Worm (Caenorhabditis elegans) whole organism, young adult: ENCODE measurements around the gene F52G3.8.

Experiments
- B0035.1 ChIP-seq: sonication (generic microtip); optimal IDR thresholded peaks from 2 replicates; lab custom pipeline; 2016; ENCODE audit warnings: missing genetic modification characterization, mild to moderate bottlenecking, missing compliant biosample characterization, missing genotype, missing genetic modification reagents
- B0336.3 ChIP-seq: fragments of 200-800 bp; sonication (Bioruptor generic); IDR thresholded peaks from 2 replicates; pipeline ENCODE4 v1.3.6; 2022; ENCODE audit warnings: missing genetic modification characterization, missing compliant biosample characterization
- C17E4.6 ChIP-seq: fragments of 200-800 bp; sonication (Bioruptor generic); IDR thresholded peaks from 2 replicates; pipeline ENCODE4 v1.3.6; 2022; ENCODE audit warnings: missing genetic modification reagents, missing genetic modification characterization, missing compliant biosample characterization
- D2030.7 ChIP-seq: fragments of 200-800 bp; sonication (Bioruptor generic); IDR thresholded peaks from 2 replicates; pipeline ENCODE4 v1.3.6; 2022; ENCODE audit warnings: missing genetic modification reagents, missing genetic modification characterization, missing compliant biosample characterization
- F39B2.1 ChIP-seq: fragments of 200-800 bp; sonication (Bioruptor generic); IDR thresholded peaks from 2 replicates; pipeline ENCODE4 v1.3.6; 2022; ENCODE audit warnings: missing genetic modification reagents, missing genetic modification characterization, missing compliant biosample characterization
- F57C9.4 ChIP-seq: sonication (generic microtip); optimal IDR thresholded peaks from 2 replicates; lab custom pipeline; 2017; ENCODE audit warnings: mild to moderate bottlenecking, missing genetic modification characterization, missing compliant biosample characterization
- T26A5.8 ChIP-seq: sonication (generic microtip); optimal IDR thresholded peaks from 2 replicates; lab custom pipeline; 2016; ENCODE audit warnings: missing genetic modification characterization, missing compliant biosample characterization
- Y53F4B.3 ChIP-seq: fragments of 200-800 bp; sonication (Bioruptor generic); IDR thresholded peaks from 2 replicates; pipeline ENCODE4 v1.3.6; 2022; ENCODE audit warnings: missing genetic modification reagents, missing genetic modification characterization, missing compliant biosample characterization
- ZK185.1 ChIP-seq: sonication (generic microtip); optimal IDR thresholded peaks from 2 replicates; lab custom pipeline; 2016; ENCODE audit warnings: mild to moderate bottlenecking, missing genetic modification characterization, missing compliant biosample characterization; ENCODE audit not compliant: poor library complexity, severe bottlenecking
- cebp-1 ChIP-seq, 2 experiments: fragments of 200-800 bp in 1 of 2; sonication (Bioruptor generic) in 1 of 2; sonication (generic microtip) in 1 of 2; IDR thresholded peaks in 1 of 2; optimal IDR thresholded peaks in 1 of 2; 2 replicates each; pipeline versions ENCODE4 v1.3.6 to Lab custom; 2017 to 2022; ENCODE audit warnings: missing compliant biosample characterization in 2 of 2, missing genetic modification characterization in 2 of 2, mild to moderate bottlenecking in 1 of 2, missing genetic modification reagents in 1 of 2, moderate library complexity in 1 of 2
- cebp-2 ChIP-seq: fragments of 200-800 bp; sonication (Bioruptor generic); IDR thresholded peaks from 2 replicates; pipeline ENCODE4 v1.3.6; 2022; ENCODE audit warnings: missing genetic modification characterization, missing compliant biosample characterization
- ceh-40 ChIP-seq: fragments of 200-800 bp; sonication (Bioruptor generic); IDR thresholded peaks from 2 replicates; pipeline ENCODE4 v1.3.6; 2022; ENCODE audit warnings: missing genetic modification characterization, missing compliant biosample characterization
- ceh-79 ChIP-seq: sonication (generic microtip); optimal IDR thresholded peaks from 2 replicates; lab custom pipeline; 2017; ENCODE audit warnings: mild to moderate bottlenecking, missing genetic modification characterization, missing compliant biosample characterization
- dpl-1 ChIP-seq: fragments of 150-350 bp; optimal IDR thresholded peaks from 2 replicates; lab custom pipeline; 2014; ENCODE audit warnings: missing biosample characterization, missing genetic modification reagents, missing genetic modification characterization
- egl-18 ChIP-seq: fragments of 200-800 bp; sonication (Bioruptor generic); IDR thresholded peaks from 2 replicates; pipeline ENCODE4 v1.3.6; 2022; ENCODE audit warnings: missing genetic modification reagents, missing genetic modification characterization, missing compliant biosample characterization
- egl-44 ChIP-seq: fragments of 200-800 bp; sonication (Bioruptor generic); IDR thresholded peaks from 2 replicates; pipeline ENCODE4 v1.3.6; 2022; ENCODE audit warnings: missing genetic modification reagents, missing genetic modification characterization, missing compliant biosample characterization
- egrh-3 ChIP-seq: fragments of 200-800 bp; sonication (Bioruptor generic); IDR thresholded peaks from 2 replicates; pipeline ENCODE4 v1.3.6; 2022; ENCODE audit warnings: missing genetic modification reagents, missing genetic modification characterization, missing compliant biosample characterization
- ekl-4 ChIP-seq: fragments of 200-800 bp; sonication (Bioruptor generic); IDR thresholded peaks from 2 replicates; pipeline ENCODE4 v1.3.6; 2022; ENCODE audit warnings: missing genetic modification reagents, missing genetic modification characterization, missing compliant biosample characterization
- hlh-12 ChIP-seq: sonication (generic microtip); optimal IDR thresholded peaks from 2 replicates; lab custom pipeline; 2016; ENCODE audit warnings: missing genetic modification characterization, missing compliant biosample characterization
- hrde-1 ChIP-seq: sonication (generic microtip); optimal IDR thresholded peaks from 2 replicates; lab custom pipeline; 2016; ENCODE audit warnings: missing genetic modification characterization, mild to moderate bottlenecking, missing compliant biosample characterization, moderate library complexity, missing genotype, missing genetic modification reagents, borderline replicate concordance
- lag-1 ChIP-seq: fragments of 200-800 bp; sonication (Bioruptor generic); IDR thresholded peaks from 2 replicates; pipeline ENCODE4 v1.3.6; 2022; ENCODE audit warnings: missing genetic modification reagents, missing genetic modification characterization, missing compliant biosample characterization
- lir-1 ChIP-seq: fragments of 200-800 bp; sonication (Bioruptor generic); conservative IDR thresholded peaks from 2 replicates; pipeline ENCODE4 v1.3.6; 2022; ENCODE audit warnings: missing genetic modification reagents, missing genetic modification characterization, missing compliant biosample characterization
- lsy-27 ChIP-seq: sonication (generic microtip); optimal IDR thresholded peaks from 2 replicates; lab custom pipeline; 2017; ENCODE audit warnings: missing genetic modification characterization, mild to moderate bottlenecking, missing compliant biosample characterization, antibody characterized with exemption, missing genotype, borderline replicate concordance; ENCODE audit not compliant: insufficient read depth
- mxl-1 ChIP-seq: sonication (generic microtip); optimal IDR thresholded peaks from 2 replicates; lab custom pipeline; 2016; ENCODE audit warnings: missing genetic modification characterization, missing compliant biosample characterization
- nhr-80 ChIP-seq: sonication (generic microtip); optimal IDR thresholded peaks from 2 replicates; lab custom pipeline; 2016; ENCODE audit warnings: missing genetic modification characterization, missing compliant biosample characterization
- snpc-1.1 ChIP-seq: sonication (generic microtip); optimal IDR thresholded peaks from 2 replicates; lab custom pipeline; 2017; ENCODE audit warnings: missing genetic modification characterization, mild to moderate bottlenecking, missing compliant biosample characterization, antibody characterized with exemption, moderate library complexity, missing genotype, missing genetic modification reagents; ENCODE audit not compliant: insufficient read depth
- tbp1 ChIP-seq: fragments of 200-800 bp; sonication (Bioruptor generic); optimal IDR thresholded peaks from 2 replicates; lab custom pipeline; 2018; ENCODE audit warnings: mild to moderate bottlenecking, missing genetic modification characterization, missing compliant biosample characterization
- unc-62 ChIP-seq: fragments of 150-350 bp; optimal IDR thresholded peaks from 2 replicates; lab custom pipeline; 2014; ENCODE audit warnings: missing biosample characterization, missing genetic modification reagents, missing genetic modification characterization
- zfh-2 ChIP-seq: fragments of 200-800 bp; sonication (Bioruptor generic); conservative IDR thresholded peaks from 2 replicates; pipeline ENCODE4 v1.3.6; 2022; ENCODE audit warnings: missing genetic modification reagents, missing genetic modification characterization, missing compliant biosample characterization

F52G3.8 gene

DNA sequence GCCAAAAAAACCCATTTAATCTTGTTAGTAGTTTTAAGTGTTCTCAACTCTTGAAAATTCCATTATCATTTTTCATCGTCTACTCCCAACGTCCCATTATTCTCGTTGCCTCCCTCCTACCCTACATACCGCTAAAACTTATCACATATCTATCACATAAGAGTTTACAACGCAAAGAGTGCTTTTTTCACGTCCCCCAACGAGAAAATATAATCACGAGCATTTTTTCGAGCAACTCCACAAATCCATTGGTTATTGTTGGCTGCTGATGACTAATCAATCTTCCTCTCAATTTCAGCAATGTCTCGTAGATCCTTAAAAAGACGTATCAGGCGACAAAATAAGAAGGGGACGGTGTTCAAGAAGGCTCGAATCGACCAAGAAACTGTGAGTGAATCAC is 25.5 kb upstream of the F52G3.8 start, which contains the start of gene mbl-1:
TSS of gene mbl-1 (plus strand) at position 301 of the 400 bp plus-strand sequence.
- TF ChIP-seq cebp-1 (GFP tag; IDR thresholded peaks at IDR 0.05; lab: Robert Waterston, UW) (no peak), cebp-1 (tag; optimal IDR thresholded peaks at IDR 0.05; lab: Kevin White, UChicago) (no peak), ceh-79 (tag; lab: Kevin White, UChicago) (no peak), F39B2.1 (no peak), lir-1 (GFP tag; lab: Robert Waterston, UW) (no peak), T26A5.8 (tag; lab: Kevin White, UChicago) (no peak), unc-62 (GFP tag; lab: Kevin White, UChicago) (no peak), B0336.3 (GFP tag; lab: Robert Waterston, UW) (no peak), F57C9.4 (tag; lab: Kevin White, UChicago) (no peak), zfh-2 (GFP tag; lab: Robert Waterston, UW) (no peak), cebp-2 (GFP tag; lab: Robert Waterston, UW) (no peak), ceh-40 (GFP tag; lab: Robert Waterston, UW) (no peak), Y53F4B.3 (GFP tag; lab: Robert Waterston, UW) (no peak), mxl-1 (tag; lab: Kevin White, UChicago) (no peak), lsy-27 (no peak), B0035.1 (tag; lab: Kevin White, UChicago) (no peak)
- TF ChIP-seq, all 124 proteins: peak for 0

DNA sequence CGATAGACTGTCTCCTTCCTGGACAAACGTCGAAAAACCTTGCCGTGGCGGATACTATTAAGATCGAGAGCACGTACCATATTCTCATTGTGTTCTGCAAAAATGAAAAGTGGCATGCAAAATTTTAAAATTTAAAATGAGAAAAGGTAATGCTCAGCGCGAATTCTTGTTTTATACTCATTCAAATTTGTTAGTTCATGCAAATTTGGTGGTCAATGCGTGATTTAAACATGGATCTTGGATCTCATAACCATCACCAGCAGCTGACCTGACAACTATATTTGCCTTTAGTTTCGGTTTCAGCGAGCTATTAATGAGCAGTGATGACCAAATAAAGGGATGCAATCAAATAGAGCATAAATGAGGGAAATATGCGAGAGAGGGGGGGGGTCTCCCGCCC is 23.3 kb upstream of the F52G3.8 start, which contains the start of gene F52G3.5:
TSS of gene F52G3.5 (minus strand) at position 101 of the 400 bp plus-strand sequence.
- TF ChIP-seq egl-18, result no peak
- TF ChIP-seq dpl-1 (GFP tag; lab: Kevin White, UChicago), result no peak
- no peak for TF ChIP-seq ZK185.1 (tag; lab: Kevin White, UChicago)
- TF ChIP-seq egl-44 (GFP tag; lab: Robert Waterston, UW), result no peak

DNA sequence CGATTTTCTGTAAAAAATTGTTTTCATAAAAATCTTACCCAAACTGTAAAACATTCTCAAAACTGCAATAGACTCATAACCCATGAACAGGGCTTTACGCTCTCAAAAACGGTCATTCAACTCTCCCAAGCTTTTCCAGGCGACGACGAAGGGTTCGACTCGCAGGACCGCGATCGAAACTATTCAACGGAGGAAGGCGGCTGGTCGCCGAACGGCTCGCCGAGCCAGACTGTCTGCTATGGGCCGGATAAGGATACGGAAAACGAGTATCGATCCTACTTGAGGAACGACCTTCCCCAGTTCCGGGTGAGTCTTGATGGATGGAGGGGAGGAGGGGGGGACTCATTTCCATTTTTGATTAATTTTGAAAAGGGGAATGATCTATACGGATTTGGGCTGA is 15.1 kb upstream of the F52G3.8 start:
- TF ChIP-seq ekl-4 (0 out of 2 replicates have a peak, but pooled peaks have one; percentile 35), zfh-2 (GFP tag; lab: Robert Waterston, UW) (peak; percentile 73), hlh-12 (tag; lab: Kevin White, UChicago) (no peak)

DNA sequence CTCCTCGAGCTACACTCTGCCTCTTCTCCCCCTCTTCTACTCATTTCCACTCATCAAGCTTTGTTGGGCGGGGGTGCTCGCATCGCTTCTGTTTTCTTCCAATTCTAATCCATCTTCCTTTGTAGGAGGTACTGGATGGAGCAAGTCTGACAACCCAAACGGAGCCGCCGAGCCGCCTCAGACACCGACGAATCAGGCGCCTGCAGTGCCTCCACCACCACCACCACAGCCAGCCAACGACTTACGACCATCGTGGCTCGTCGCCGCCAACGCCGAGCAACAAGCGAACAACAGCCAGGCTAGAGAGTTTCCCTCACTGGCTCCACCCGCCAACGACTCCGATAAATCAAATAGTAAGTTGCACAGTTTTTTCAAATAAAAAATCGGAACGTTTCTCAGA is 13.1 kb upstream of the F52G3.8 start:
- TF ChIP-seq snpc-1.1 (no peak), tbp1 (GFP tag; lab: Kevin White, UChicago) (no peak), egrh-3 (peak; percentile 56; the same call in 1 of the 2 replicates), lag-1 (GFP tag; lab: Robert Waterston, UW) (no peak), F57C9.4 (tag; lab: Kevin White, UChicago) (no peak), zfh-2 (GFP tag; lab: Robert Waterston, UW) (peak; percentile 78; the same call in 1 of the 2 replicates), hrde-1 (no peak), D2030.7 (GFP tag; lab: Robert Waterston, UW) (no peak)

DNA sequence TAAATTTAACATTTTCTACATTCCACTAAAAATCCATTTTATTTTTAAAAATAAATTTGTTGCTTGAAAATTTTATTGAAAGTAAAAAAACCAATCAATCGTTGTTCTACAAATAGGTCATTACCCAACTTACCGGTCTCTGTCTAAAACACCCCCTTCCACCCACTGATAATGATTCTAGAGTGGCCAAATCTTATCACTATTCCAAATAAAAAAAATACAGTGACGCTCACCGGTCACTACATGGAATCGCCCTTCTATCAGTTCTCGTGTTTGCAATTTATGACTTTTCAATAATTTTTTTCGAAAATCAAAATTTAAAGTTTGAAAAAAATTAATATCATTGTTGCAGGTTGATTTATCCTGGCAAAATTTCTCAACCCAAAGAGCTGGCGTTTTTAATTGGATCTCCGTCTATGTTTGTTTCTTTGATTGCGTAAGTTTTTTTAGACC is 10.8 kb upstream of the F52G3.8 start, which contains the start of the genes F52G3.1 and F52G3.7:
TSS of gene F52G3.1 (plus strand) at position 353 of the 453 bp plus-strand sequence.
TSS of gene F52G3.7 (plus strand) at position 403 of the 453 bp plus-strand sequence.
- TF ChIP-seq C17E4.6 (no peak), nhr-80 (tag; lab: Kevin White, UChicago) (peak; percentile 41)

DNA sequence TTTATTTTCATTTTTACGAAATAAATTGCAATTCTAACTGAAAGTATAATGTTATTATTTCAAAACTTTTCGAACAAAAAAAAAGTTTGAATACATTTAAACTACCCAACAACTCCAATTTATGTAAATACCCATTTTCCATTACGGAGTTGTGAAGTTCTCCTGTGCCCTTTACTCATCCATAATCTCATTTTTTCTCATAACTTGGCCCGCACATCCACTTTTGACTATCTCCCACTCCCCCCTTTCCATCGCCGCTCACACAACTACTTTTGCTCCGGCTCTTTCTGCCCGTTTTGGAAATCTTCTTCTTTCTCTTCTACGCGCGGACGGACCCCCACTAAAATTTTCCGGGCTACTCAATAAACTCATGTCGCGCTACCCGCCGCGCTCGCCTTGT is 9.9 kb upstream of the F52G3.8 start:
- TF ChIP-seq snpc-1.1 (no peak), zfh-2 (GFP tag; lab: Robert Waterston, UW) (0 out of 2 replicates have a peak, but pooled peaks have one; percentile 7)
